Fruit fly (Drosophila melanogaster) whole organism, embryonic: Measurements from ENCODE around the gene CG14439.

Experiments
- Atf6 ChIP-seq: fragments of 200-800 bp; sonication (Bioruptor generic); IDR thresholded peaks from 2 replicates; pipeline ENCODE4 v1.3.6; 2022; ENCODE audit warnings: missing biosample characterization, missing genetic modification characterization
- Awh ChIP-seq: fragments of 200-800 bp; sonication (Bioruptor generic); IDR thresholded peaks from 2 replicates; pipeline ENCODE4, ENCODE4 v1.3.6; 2022; ENCODE audit warnings: missing biosample characterization, missing genetic modification characterization
- BtbVII ChIP-seq: fragments of 200-800 bp; sonication (Bioruptor generic); optimal IDR thresholded peaks from 3 replicates; lab custom pipeline; 2017; ENCODE audit warnings: missing biosample characterization, mild to moderate bottlenecking, missing genetic modification characterization
- CG10462 ChIP-seq: fragments of 200-800 bp; sonication (Bioruptor generic); optimal IDR thresholded peaks from 2 replicates; lab custom pipeline; 2016; ENCODE audit warnings: missing biosample characterization, missing genetic modification characterization
- CG10565 ChIP-seq: fragments of 200-800 bp; sonication (Bioruptor generic); optimal IDR thresholded peaks from 3 replicates; lab custom pipeline; 2016; ENCODE audit warnings: missing biosample characterization, mild to moderate bottlenecking, missing genetic modification characterization
- CG11504 ChIP-seq: fragments of 200-800 bp; sonication (Bioruptor generic); optimal IDR thresholded peaks from 3 replicates; lab custom pipeline; 2019; ENCODE audit warnings: missing biosample characterization, mild to moderate bottlenecking, missing genetic modification characterization, moderate library complexity
- CG12659 ChIP-seq: fragments of 200-800 bp; sonication (Bioruptor generic); optimal IDR thresholded peaks from 3 replicates; lab custom pipeline; 2017; ENCODE audit warnings: mild to moderate bottlenecking, missing biosample characterization, missing genetic modification reagents, missing genetic modification characterization
- CG13775 ChIP-seq: fragments of 200-800 bp; sonication (Bioruptor generic); optimal IDR thresholded peaks from 3 replicates; lab custom pipeline; 2017; ENCODE audit warnings: missing biosample characterization, mild to moderate bottlenecking, missing genetic modification characterization
- CG1647 ChIP-seq: fragments of 200-800 bp; sonication (Bioruptor generic); optimal IDR thresholded peaks from 3 replicates; lab custom pipeline; 2016; ENCODE audit warnings: missing biosample characterization, missing genetic modification characterization
- CG31365 ChIP-seq: fragments of 200-800 bp; sonication (Bioruptor generic); optimal IDR thresholded peaks from 2 replicates; lab custom pipeline; 2018; ENCODE audit warnings: missing biosample characterization, mild to moderate bottlenecking, missing genetic modification characterization
- CG31388 ChIP-seq: fragments of 200-800 bp; sonication (Bioruptor generic); optimal IDR thresholded peaks from 2 replicates; lab custom pipeline; 2016; ENCODE audit warnings: missing biosample characterization, missing genetic modification characterization
- CG4617 ChIP-seq: fragments of 200-800 bp; sonication (Bioruptor generic); optimal IDR thresholded peaks from 3 replicates; lab custom pipeline; 2016; ENCODE audit warnings: missing biosample characterization, missing genetic modification characterization, borderline replicate concordance
- CG6175 ChIP-seq: fragments of 200-800 bp; sonication (Bioruptor generic); IDR thresholded peaks from 3 replicates; pipeline ENCODE4 v1.3.6; 2022; ENCODE audit warnings: missing biosample characterization, missing genetic modification characterization
- CoRest ChIP-seq: fragments of 200-800 bp; sonication (Bioruptor generic); optimal IDR thresholded peaks from 3 replicates; lab custom pipeline; 2018; ENCODE audit warnings: missing biosample characterization, mild to moderate bottlenecking, missing genetic modification characterization, moderate library complexity
- D ChIP-seq, 2 experiments: fragments of 200-800 bp in 1 of 2; fragments of >200 bp in 1 of 2; sonication (Bioruptor generic) in 1 of 2; optimal IDR thresholded peaks; 2 replicates in 1 of 2; 3 replicates in 1 of 2; lab custom pipeline; 2017; ENCODE audit warnings: mild to moderate bottlenecking in 1 of 2, missing biosample characterization in 1 of 2, missing genetic modification characterization in 1 of 2, missing genetic modification reagents in 1 of 2
- Dbx ChIP-seq: fragments of 200-800 bp; sonication (Bioruptor generic); IDR thresholded peaks from 3 replicates; pipeline ENCODE4 v1.3.6; 2022; ENCODE audit warnings: missing biosample characterization, missing genetic modification characterization
- Dll ChIP-seq: fragments of 200-800 bp; sonication (Bioruptor generic); IDR thresholded peaks from 4 replicates; pipeline ENCODE4 v1.3.6; 2022; ENCODE audit warnings: missing biosample characterization, missing genetic modification characterization; ENCODE audit not compliant: partially characterized antibody
- Dref ChIP-seq: fragments of 200-800 bp; sonication (Bioruptor generic); IDR thresholded peaks from 2 replicates; pipeline ENCODE4 v1.3.6; 2022; ENCODE audit warnings: missing biosample characterization, missing genetic modification characterization
- Ets65A ChIP-seq: fragments of 200-800 bp; sonication (Bioruptor generic); peaks from one replicate; lab custom pipeline; 2016; ENCODE audit warnings: missing biosample characterization, missing genetic modification characterization
- H15 ChIP-seq: fragments of 200-800 bp; sonication (Bioruptor generic); IDR thresholded peaks from 3 replicates; pipeline ENCODE4 v1.3.6; 2022; ENCODE audit warnings: missing biosample characterization, missing genetic modification characterization
- HHEX ChIP-seq: fragments of 200-800 bp; sonication (Bioruptor generic); optimal IDR thresholded peaks from 3 replicates; lab custom pipeline; 2017; ENCODE audit warnings: missing biosample characterization, mild to moderate bottlenecking, missing genetic modification characterization, missing genetic modification reagents
- HLH4C ChIP-seq: fragments of 200-800 bp; sonication (Bioruptor generic); IDR thresholded peaks from 3 replicates; pipeline ENCODE4 v1.3.6; 2022; ENCODE audit warnings: missing biosample characterization, missing genetic modification characterization; ENCODE audit not compliant: partially characterized antibody
- Hey ChIP-seq: fragments of 200-800 bp; sonication (Bioruptor generic); optimal IDR thresholded peaks from 3 replicates; lab custom pipeline; 2018; ENCODE audit warnings: missing biosample characterization, mild to moderate bottlenecking, missing genetic modification characterization
- Lhr ChIP-seq: fragments of 200-800 bp; sonication (Bioruptor generic); optimal IDR thresholded peaks from 3 replicates; lab custom pipeline; 2017; ENCODE audit warnings: mild to moderate bottlenecking, missing biosample characterization, missing genetic modification reagents, missing genetic modification characterization
- Mad ChIP-seq: fragments of 200-800 bp; sonication (Bioruptor generic); optimal IDR thresholded peaks from 2 replicates; lab custom pipeline; 2016; ENCODE audit warnings: missing biosample characterization, missing genetic modification characterization
- Nf-YB ChIP-seq: fragments of 200-800 bp; sonication (Bioruptor generic); optimal IDR thresholded peaks from 3 replicates; lab custom pipeline; 2019; ENCODE audit warnings: missing biosample characterization, mild to moderate bottlenecking, missing genetic modification characterization, moderate library complexity
- Oaz ChIP-seq: fragments of 200-800 bp; sonication (Bioruptor generic); IDR thresholded peaks from 2 replicates; pipeline ENCODE4 v1.3.6; 2022; ENCODE audit warnings: missing biosample characterization, missing genetic modification characterization
- Scr ChIP-seq: fragments of 200-800 bp; sonication (Bioruptor generic); IDR thresholded peaks from 2 replicates; pipeline ENCODE4 v1.3.6; 2022; ENCODE audit warnings: missing biosample characterization, missing genetic modification characterization; ENCODE audit not compliant: partially characterized antibody
- cas ChIP-seq: fragments of 200-800 bp; sonication (Bioruptor generic); IDR thresholded peaks from 2 replicates; pipeline ENCODE4 v1.3.6; 2022; ENCODE audit warnings: missing biosample characterization, missing genetic modification characterization
- cato ChIP-seq: fragments of 200-800 bp; sonication (Bioruptor generic); optimal IDR thresholded peaks from 2 replicates; lab custom pipeline; 2016; ENCODE audit warnings: missing biosample characterization, missing genetic modification characterization, borderline replicate concordance
- chm ChIP-seq: fragments of 200-800 bp; sonication (Bioruptor generic); IDR thresholded peaks from 2 replicates; pipeline ENCODE4 v1.3.6; 2022; ENCODE audit warnings: missing biosample characterization, missing genetic modification characterization
- crol ChIP-seq: fragments of 200-800 bp; sonication (Bioruptor generic); IDR thresholded peaks from 2 replicates; pipeline ENCODE4 v1.3.6; 2022; ENCODE audit warnings: missing biosample characterization, missing genetic modification characterization
- ftz-f1 ChIP-seq: fragments of 200-800 bp; sonication (Bioruptor generic); optimal IDR thresholded peaks from 2 replicates; lab custom pipeline; 2016; ENCODE audit warnings: missing biosample characterization, missing genetic modification characterization
- gce ChIP-seq: fragments of 200-800 bp; sonication (Bioruptor generic); IDR thresholded peaks from 3 replicates; pipeline ENCODE4 v1.3.6; 2022; ENCODE audit warnings: missing biosample characterization, missing genetic modification characterization
- hb ChIP-seq: fragments of 200-800 bp; sonication (Bioruptor generic); IDR thresholded peaks from 3 replicates; pipeline ENCODE4 v1.3.6; 2022; ENCODE audit warnings: missing biosample characterization, missing genetic modification characterization; ENCODE audit not compliant: partially characterized antibody
- jumu ChIP-seq: fragments of 200-800 bp; sonication (Bioruptor generic); optimal IDR thresholded peaks from 3 replicates; lab custom pipeline; 2016; ENCODE audit warnings: missing biosample characterization, missing genetic modification characterization
- kay ChIP-seq: fragments of 200-800 bp; sonication (Bioruptor generic); optimal IDR thresholded peaks from 2 replicates; lab custom pipeline; 2016; ENCODE audit warnings: missing biosample characterization, missing genetic modification characterization
- knrl ChIP-seq: fragments of 200-800 bp; sonication (Bioruptor generic); IDR thresholded peaks from 3 replicates; pipeline ENCODE4 v1.3.6; 2022; ENCODE audit warnings: missing biosample characterization, missing genetic modification characterization; ENCODE audit not compliant: partially characterized antibody
- lola ChIP-seq, 3 experiments: fragments of >200 bp in 2 of 3; fragments of 200-800 bp in 1 of 3; sonication (Bioruptor generic) in 1 of 3; optimal IDR thresholded peaks; 2 replicates each; lab custom pipeline; 2017 to 2019; ENCODE audit warnings: missing biosample characterization in 3 of 3, missing genetic modification characterization in 3 of 3, mild to moderate bottlenecking in 1 of 3, moderate library complexity in 1 of 3
- nmo ChIP-seq: fragments of 200-800 bp; sonication (Bioruptor generic); optimal IDR thresholded peaks from 2 replicates; lab custom pipeline; 2018; ENCODE audit warnings: missing biosample characterization, mild to moderate bottlenecking, missing genetic modification characterization, moderate library complexity
- pros ChIP-seq: fragments of 200-800 bp; sonication (Bioruptor generic); optimal IDR thresholded peaks from 3 replicates; lab custom pipeline; 2019; ENCODE audit warnings: missing biosample characterization, mild to moderate bottlenecking, missing genetic modification characterization, moderate library complexity
- sqz ChIP-seq: fragments of 200-800 bp; sonication (Bioruptor generic); optimal IDR thresholded peaks from 3 replicates; lab custom pipeline; 2018; ENCODE audit warnings: missing biosample characterization, mild to moderate bottlenecking, missing genetic modification characterization
- stc ChIP-seq: fragments of 200-800 bp; sonication (Bioruptor generic); IDR thresholded peaks from 2 replicates; pipeline ENCODE4 v1.3.6; 2022; ENCODE audit warnings: missing biosample characterization, missing genetic modification characterization
- stwl ChIP-seq: fragments of 200-800 bp; sonication (Bioruptor generic); optimal IDR thresholded peaks from 3 replicates; lab custom pipeline; 2018; ENCODE audit warnings: missing biosample characterization, mild to moderate bottlenecking, missing genetic modification characterization, moderate library complexity
- tgo ChIP-seq: fragments of 200-800 bp; sonication (Bioruptor generic); IDR thresholded peaks from 3 replicates; pipeline ENCODE4 v1.3.6; 2022; ENCODE audit warnings: missing biosample characterization, missing genetic modification characterization
- tin ChIP-seq: fragments of 200-800 bp; sonication (Bioruptor generic); optimal IDR thresholded peaks from 3 replicates; lab custom pipeline; 2016; ENCODE audit warnings: missing biosample characterization, missing genetic modification characterization
- trem ChIP-seq: fragments of 200-800 bp; optimal IDR thresholded peaks from 3 replicates; lab custom pipeline; 2019; ENCODE audit warnings: missing biosample characterization, mild to moderate bottlenecking, missing genetic modification characterization, moderate library complexity
- vnd ChIP-seq: fragments of 200-800 bp; sonication (Bioruptor generic); IDR thresholded peaks from 3 replicates; pipeline ENCODE4 v1.3.6; 2022; ENCODE audit warnings: missing biosample characterization, missing genetic modification characterization; ENCODE audit not compliant: partially characterized antibody
- zen ChIP-seq: fragments of 200-800 bp; sonication (Bioruptor generic); optimal IDR thresholded peaks from 3 replicates; lab custom pipeline; 2018; ENCODE audit warnings: missing biosample characterization, mild to moderate bottlenecking, missing genetic modification characterization, moderate library complexity

Gene CG14439

dm6 chrX:6699255-6699885 is 48.0 kb upstream of the CG14439 start, which contains the start of gene CG14441 (continued):
- TF ChIP-seq HLH4C (GFP tag; lab: Robert Waterston, UW) (peak; percentile 96), hb (GFP tag; lab: Robert Waterston, UW) (peak; percentile 93), BtbVII (GFP tag; lab: Kevin White, UChicago) (peak; percentile 80), Lhr (no peak), tgo (GFP tag; lab: Robert Waterston, UW) (no peak), CG31365 (tag; lab: Kevin White, UChicago) (peak; percentile 23), Hey (tag; lab: Kevin White, UChicago) (peak; percentile 40), CG12659 (peak; percentile 35), CG4617 (GFP tag; lab: Kevin White, UChicago) (no peak), CG6175 (GFP tag; lab: Robert Waterston, UW) (no peak), trem (tag; lab: Kevin White, UChicago) (no peak), CG10462 (GFP tag; lab: Kevin White, UChicago) (no peak), Atf6 (GFP tag; lab: Robert Waterston, UW) (peak; percentile 46; the same call in 1 of the 2 replicates), H15 (GFP tag; lab: Robert Waterston, UW) (no peak), Scr (GFP tag; lab: Robert Waterston, UW) (peak; percentile 99), D (optimal IDR thresholded peaks at IDR 0.05; lab: Kevin White, UChicago) (peak; percentile 54), D (GFP tag; optimal IDR thresholded peaks at IDR 0.05; lab: Kevin White, UChicago) (no peak), tin (no peak), ftz-f1 (GFP tag; lab: Kevin White, UChicago) (no peak), Mad (peak; percentile 52), sqz (GFP tag; lab: Kevin White, UChicago) (peak; percentile 30), stc (no peak), Dref (GFP tag; lab: Robert Waterston, UW) (no peak), gce (GFP tag; lab: Robert Waterston, UW) (no peak), nmo (GFP tag; lab: Kevin White, UChicago) (peak; percentile 38), CoRest (tag; lab: Kevin White, UChicago) (peak; percentile 12), Dbx (GFP tag; lab: Robert Waterston, UW) (peak; percentile 32; the same call in 1 of the 3 replicates), vnd (GFP tag; lab: Robert Waterston, UW) (peak; percentile 98), jumu (GFP tag; lab: Kevin White, UChicago) (peak; percentile 12), cas (no peak), CG31388 (no peak), Oaz (GFP tag; lab: Robert Waterston, UW) (no peak), Awh (GFP tag; lab: Robert Waterston, UW) (no peak), Dll (GFP tag; lab: Robert Waterston, UW) (peak; percentile 100), pros (GFP tag; lab: Kevin White, UChicago) (no peak), zen (tag; lab: Kevin White, UChicago) (no peak), cato (GFP tag; lab: Kevin White, UChicago) (no peak), kay (GFP tag; lab: Kevin White, UChicago) (peak; percentile 1), CG10565 (no peak), knrl (GFP tag; lab: Robert Waterston, UW) (peak; percentile 95), Nf-YB (GFP tag; lab: Kevin White, UChicago) (peak; percentile 32), stwl (tag; lab: Kevin White, UChicago) (no peak), lola (GFP tag; optimal IDR thresholded peaks at IDR 0.05; lab: Kevin White, UChicago) (peak in 1 of 3 experiments; percentile 15), HHEX (GFP tag; lab: Kevin White, UChicago) (peak; percentile 56), CG1647 (GFP tag; lab: Kevin White, UChicago) (no peak), CG11504 (peak; percentile 42), chm (GFP tag; lab: Robert Waterston, UW) (no peak; the same call in 1 of the 2 replicates), Ets65A (GFP tag; lab: Kevin White, UChicago) (no peak), CG13775 (GFP tag; lab: Kevin White, UChicago) (no peak), crol (GFP tag; lab: Robert Waterston, UW) (peak; percentile 78)
